Fruit fly (Drosophila melanogaster) whole organism, embryonic: ENCODE results near the gene CG10984.

Experiments used
- B-H2 ChIP-seq: fragments of 200-800 bp; sonication (Bioruptor generic); optimal IDR thresholded peaks from 2 replicates; lab custom pipeline; 2018; ENCODE audit warnings: missing biosample characterization, mild to moderate bottlenecking, missing genetic modification characterization
- CG11504 ChIP-seq: fragments of 200-800 bp; sonication (Bioruptor generic); optimal IDR thresholded peaks from 3 replicates; lab custom pipeline; 2019; ENCODE audit warnings: missing biosample characterization, mild to moderate bottlenecking, missing genetic modification characterization, moderate library complexity
- CG12391 ChIP-seq: fragments of 200-800 bp; sonication (Bioruptor generic); optimal IDR thresholded peaks from 3 replicates; lab custom pipeline; 2018; ENCODE audit warnings: missing biosample characterization, mild to moderate bottlenecking, missing genetic modification characterization, moderate library complexity
- CG13775 ChIP-seq: fragments of 200-800 bp; sonication (Bioruptor generic); optimal IDR thresholded peaks from 3 replicates; lab custom pipeline; 2017; ENCODE audit warnings: missing biosample characterization, mild to moderate bottlenecking, missing genetic modification characterization
- CG14710 ChIP-seq: fragments of 200-800 bp; sonication (Bioruptor generic); optimal IDR thresholded peaks from 3 replicates; lab custom pipeline; 2019; ENCODE audit warnings: missing biosample characterization, mild to moderate bottlenecking, missing genetic modification characterization, moderate library complexity
- CG14860 ChIP-seq: fragments of 200-800 bp; sonication (Bioruptor generic); IDR thresholded peaks from 3 replicates; pipeline ENCODE4 v1.3.6; 2022; ENCODE audit warnings: missing biosample characterization, missing genetic modification characterization; ENCODE audit not compliant: partially characterized antibody
- CG14965 ChIP-seq: fragments of 200-800 bp; sonication (Bioruptor generic); optimal IDR thresholded peaks from 2 replicates; lab custom pipeline; 2016; ENCODE audit warnings: missing biosample characterization, missing genetic modification characterization, borderline replicate concordance
- CG1603 ChIP-seq: fragments of 200-800 bp; sonication (Bioruptor generic); optimal IDR thresholded peaks from 2 replicates; lab custom pipeline; 2019; ENCODE audit warnings: missing biosample characterization, mild to moderate bottlenecking, missing genetic modification characterization, moderate library complexity
- CG16813 ChIP-seq: fragments of 200-800 bp; sonication (Bioruptor generic); IDR thresholded peaks from 3 replicates; pipeline ENCODE4 v1.3.6; 2022; ENCODE audit warnings: missing biosample characterization, missing genetic modification characterization; ENCODE audit not compliant: partially characterized antibody
- CG18262 ChIP-seq: fragments of 200-800 bp; optimal IDR thresholded peaks from 3 replicates; lab custom pipeline; 2019; ENCODE audit warnings: missing biosample characterization, mild to moderate bottlenecking, missing genetic modification characterization, moderate library complexity
- CG2120 ChIP-seq: fragments of 200-800 bp; sonication (Bioruptor generic); optimal IDR thresholded peaks from 3 replicates; lab custom pipeline; 2016; ENCODE audit warnings: missing biosample characterization, missing genetic modification characterization
- CG34422 ChIP-seq: fragments of 200-800 bp; sonication (Bioruptor generic); IDR thresholded peaks from 3 replicates; pipeline ENCODE4 v1.3.6; 2022; ENCODE audit warnings: missing biosample characterization, missing genetic modification characterization
- CG3726 ChIP-seq: fragments of 200-800 bp; sonication (Bioruptor generic); IDR thresholded peaks from 3 replicates; pipeline ENCODE4, ENCODE4 v1.3.6; 2022; ENCODE audit warnings: missing biosample characterization, missing genetic modification characterization
- CG6854 ChIP-seq: fragments of 200-800 bp; sonication (Bioruptor generic); optimal IDR thresholded peaks from 3 replicates; lab custom pipeline; 2017; ENCODE audit warnings: missing biosample characterization, mild to moderate bottlenecking, missing genetic modification characterization
- CG7963 ChIP-seq: fragments of 200-800 bp; sonication (Bioruptor generic); IDR thresholded peaks from 3 replicates; pipeline ENCODE4 v1.3.6; 2022; ENCODE audit warnings: missing biosample characterization, missing genetic modification characterization; ENCODE audit not compliant: partially characterized antibody
- CG7987 ChIP-seq: fragments of 200-800 bp; sonication (Bioruptor generic); optimal IDR thresholded peaks from 2 replicates; lab custom pipeline; 2018; ENCODE audit warnings: missing biosample characterization, mild to moderate bottlenecking, missing genetic modification characterization, moderate library complexity
- CG9932 ChIP-seq: fragments of 200-800 bp; sonication (Bioruptor generic); IDR thresholded peaks from 2 replicates; pipeline ENCODE4 v1.3.6; 2022; ENCODE audit warnings: missing biosample characterization, missing genetic modification characterization
- CHES-1-like ChIP-seq: fragments of 200-800 bp; sonication (Bioruptor generic); optimal IDR thresholded peaks from 2 replicates; lab custom pipeline; 2016; ENCODE audit warnings: missing biosample characterization, missing genetic modification characterization
- Chrac-16 ChIP-seq: fragments of 200-800 bp; sonication (Bioruptor generic); optimal IDR thresholded peaks from 3 replicates; lab custom pipeline; 2016; ENCODE audit warnings: missing biosample characterization, missing genetic modification characterization
- CrebB ChIP-seq: fragments of 200-800 bp; sonication (Bioruptor generic); optimal IDR thresholded peaks from 3 replicates; lab custom pipeline; 2018; ENCODE audit warnings: missing biosample characterization, mild to moderate bottlenecking, missing genetic modification characterization
- Doc2 ChIP-seq: fragments of 200-800 bp; sonication (Bioruptor generic); IDR thresholded peaks from 2 replicates; pipeline ENCODE4 v1.3.6; 2022; ENCODE audit warnings: missing biosample characterization, missing genetic modification characterization
- Fer1 ChIP-seq: fragments of 200-800 bp; sonication (Bioruptor generic); optimal IDR thresholded peaks from 2 replicates; lab custom pipeline; 2017; ENCODE audit warnings: missing biosample characterization, mild to moderate bottlenecking, missing genetic modification characterization
- Fer2 ChIP-seq: fragments of 200-800 bp; sonication (Bioruptor generic); optimal IDR thresholded peaks from 2 replicates; lab custom pipeline; 2018; ENCODE audit warnings: missing biosample characterization, mild to moderate bottlenecking, missing genetic modification characterization, moderate library complexity
- H15 ChIP-seq: fragments of 200-800 bp; sonication (Bioruptor generic); IDR thresholded peaks from 3 replicates; pipeline ENCODE4 v1.3.6; 2022; ENCODE audit warnings: missing biosample characterization, missing genetic modification characterization
- HLH4C ChIP-seq: fragments of 200-800 bp; sonication (Bioruptor generic); IDR thresholded peaks from 3 replicates; pipeline ENCODE4 v1.3.6; 2022; ENCODE audit warnings: missing biosample characterization, missing genetic modification characterization; ENCODE audit not compliant: partially characterized antibody
- Hand ChIP-seq: fragments of 200-800 bp; sonication (Bioruptor generic); optimal IDR thresholded peaks from 2 replicates; lab custom pipeline; 2017; ENCODE audit warnings: mild to moderate bottlenecking, missing biosample characterization, missing genetic modification reagents, missing genetic modification characterization
- Hr3 ChIP-seq: fragments of 200-800 bp; sonication (Bioruptor generic); optimal IDR thresholded peaks from 3 replicates; lab custom pipeline; 2016; ENCODE audit warnings: missing biosample characterization, missing genetic modification characterization
- Mes4 ChIP-seq: fragments of 200-800 bp; sonication (Bioruptor generic); optimal IDR thresholded peaks from 2 replicates; lab custom pipeline; 2016; ENCODE audit warnings: missing biosample characterization, missing genetic modification characterization
- Mrtf ChIP-seq: fragments of 200-800 bp; sonication (Bioruptor generic); IDR thresholded peaks from 3 replicates; pipeline ENCODE4 v1.3.6; 2022; ENCODE audit warnings: missing biosample characterization, missing genetic modification characterization
- Rx ChIP-seq: fragments of 200-800 bp; sonication (Bioruptor generic); IDR thresholded peaks from 2 replicates; pipeline ENCODE4 v1.3.6; 2022; ENCODE audit warnings: missing biosample characterization, missing genetic modification characterization
- Sox100B ChIP-seq: fragments of 200-800 bp; sonication (Bioruptor generic); optimal IDR thresholded peaks from 3 replicates; lab custom pipeline; 2018; ENCODE audit warnings: missing biosample characterization, mild to moderate bottlenecking, missing genetic modification characterization
- TFAM ChIP-seq: fragments of 200-800 bp; sonication (Bioruptor generic); optimal IDR thresholded peaks from 2 replicates; lab custom pipeline; 2017; ENCODE audit warnings: missing biosample characterization, missing genetic modification characterization, inconsistent platforms
- Xbp1 ChIP-seq: fragments of 200-800 bp; sonication (Bioruptor generic); optimal IDR thresholded peaks from 3 replicates; lab custom pipeline; 2016; ENCODE audit warnings: missing biosample characterization, mild to moderate bottlenecking, missing genetic modification characterization
- Xrp1 ChIP-seq: fragments of 200-800 bp; sonication (Bioruptor generic); IDR thresholded peaks from 2 replicates; pipeline ENCODE4 v1.3.6; 2022; ENCODE audit warnings: missing biosample characterization, missing genetic modification characterization
- YL-1 ChIP-seq: fragments of 200-800 bp; sonication (Bioruptor generic); optimal IDR thresholded peaks from 3 replicates; lab custom pipeline; 2017; ENCODE audit warnings: missing biosample characterization, mild to moderate bottlenecking, missing genetic modification characterization
- ac ChIP-seq: fragments of 200-800 bp; sonication (Bioruptor generic); optimal IDR thresholded peaks from 3 replicates; lab custom pipeline; 2017; ENCODE audit warnings: missing biosample characterization, mild to moderate bottlenecking, missing genetic modification characterization
- ash1 ChIP-seq: fragments of 200-800 bp; sonication (Bioruptor generic); optimal IDR thresholded peaks from 2 replicates; lab custom pipeline; 2018; ENCODE audit warnings: missing biosample characterization, mild to moderate bottlenecking, missing genetic modification characterization
- bbx ChIP-seq: fragments of 200-800 bp; sonication (Bioruptor generic); IDR thresholded peaks from 2 replicates; pipeline ENCODE4 v1.3.6; 2022; ENCODE audit warnings: missing biosample characterization, missing genetic modification characterization; ENCODE audit not compliant: partially characterized antibody
- bcd ChIP-seq: fragments of 200-800 bp; sonication (Bioruptor generic); optimal IDR thresholded peaks from 2 replicates; lab custom pipeline; 2017; ENCODE audit warnings: missing biosample characterization, mild to moderate bottlenecking, missing genetic modification characterization
- cas ChIP-seq: fragments of 200-800 bp; sonication (Bioruptor generic); IDR thresholded peaks from 2 replicates; pipeline ENCODE4 v1.3.6; 2022; ENCODE audit warnings: missing biosample characterization, missing genetic modification characterization
- fd96Cb ChIP-seq: fragments of 200-800 bp; sonication (Bioruptor generic); optimal IDR thresholded peaks from 2 replicates; lab custom pipeline; 2018; ENCODE audit warnings: missing biosample characterization, mild to moderate bottlenecking, missing genetic modification characterization, moderate library complexity
- grn ChIP-seq: fragments of 200-800 bp; sonication (Bioruptor generic); optimal IDR thresholded peaks from 3 replicates; lab custom pipeline; 2017; ENCODE audit warnings: missing biosample characterization, missing genetic modification characterization
- gsb ChIP-seq: fragments of 200-800 bp; sonication (Bioruptor generic); IDR thresholded peaks from 2 replicates; pipeline ENCODE4 v1.3.6; 2022; ENCODE audit warnings: missing biosample characterization, missing genetic modification characterization
- ken ChIP-seq: fragments of 200-800 bp; sonication (Bioruptor generic); IDR thresholded peaks from 3 replicates; pipeline ENCODE4 v1.3.6; 2022; ENCODE audit warnings: missing biosample characterization, missing genetic modification characterization
- knrl ChIP-seq: fragments of 200-800 bp; sonication (Bioruptor generic); IDR thresholded peaks from 3 replicates; pipeline ENCODE4 v1.3.6; 2022; ENCODE audit warnings: missing biosample characterization, missing genetic modification characterization; ENCODE audit not compliant: partially characterized antibody
- maf-S ChIP-seq: fragments of 200-800 bp; sonication (Bioruptor generic); optimal IDR thresholded peaks from 2 replicates; lab custom pipeline; 2016; ENCODE audit warnings: missing biosample characterization, missing genetic modification characterization
- mld ChIP-seq: fragments of 200-800 bp; sonication (Bioruptor generic); IDR thresholded peaks from 3 replicates; pipeline ENCODE4 v1.3.6; 2022; ENCODE audit warnings: missing biosample characterization, missing genetic modification characterization; ENCODE audit not compliant: partially characterized antibody
- phol ChIP-seq: fragments of 200-800 bp; sonication (Bioruptor generic); optimal IDR thresholded peaks from 3 replicates; lab custom pipeline; 2018; ENCODE audit warnings: missing biosample characterization, mild to moderate bottlenecking, missing genetic modification characterization, moderate library complexity
- row ChIP-seq: fragments of 200-800 bp; sonication (Bioruptor generic); IDR thresholded peaks from 3 replicates; pipeline ENCODE4 v1.3.6; 2022; ENCODE audit warnings: missing biosample characterization, missing genetic modification characterization
- sens ChIP-seq: fragments of 200-800 bp; sonication (Bioruptor generic); peaks from one replicate; lab custom pipeline; 2016; ENCODE audit warnings: missing biosample characterization, missing genetic modification characterization
- trem ChIP-seq: fragments of 200-800 bp; optimal IDR thresholded peaks from 3 replicates; lab custom pipeline; 2019; ENCODE audit warnings: missing biosample characterization, mild to moderate bottlenecking, missing genetic modification characterization, moderate library complexity

CG10984 gene

DNA sequence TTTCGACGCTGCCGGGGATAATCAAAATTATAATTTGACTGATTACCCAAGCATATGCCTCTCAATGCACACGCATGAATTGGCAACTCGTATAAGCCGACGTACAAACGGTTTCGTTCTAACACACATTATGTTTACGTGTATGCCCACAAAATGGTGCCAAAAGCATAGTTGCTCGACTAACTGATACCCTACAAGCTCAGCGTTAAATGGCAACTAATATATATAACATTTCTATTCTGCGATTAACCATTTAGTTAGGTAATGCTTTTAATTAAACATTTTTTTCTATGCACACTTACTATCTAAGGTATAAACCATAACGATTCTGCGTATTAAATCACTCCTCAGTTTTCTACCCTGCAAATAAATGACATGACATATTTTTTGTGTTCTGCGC is 29.2 kb upstream of the CG10984 start (continued):
- TF ChIP-seq row (GFP tag; lab: Robert Waterston, UW) (peak; percentile 56; the same call in 2 of the 3 replicates), CG16813 (GFP tag; lab: Robert Waterston, UW) (peak; percentile 56; the same call in 2 of the 3 replicates), CG9932 (GFP tag; lab: Robert Waterston, UW) (no peak), phol (tag; lab: Kevin White, UChicago) (no peak), CrebB (tag; lab: Kevin White, UChicago) (no peak), TFAM (no peak), CG14710 (tag; lab: Kevin White, UChicago) (no peak), Chrac-16 (GFP tag; lab: Kevin White, UChicago) (no peak), Mrtf (GFP tag; lab: Robert Waterston, UW) (no peak), trem (no peak), Sox100B (no peak), CHES-1-like (no peak), Mes4 (GFP tag; lab: Kevin White, UChicago) (no peak), knrl (GFP tag; lab: Robert Waterston, UW) (no peak), CG11504 (tag; lab: Kevin White, UChicago) (no peak), Fer1 (GFP tag; lab: Kevin White, UChicago) (no peak), bbx (GFP tag; lab: Robert Waterston, UW) (no peak), HLH4C (GFP tag; lab: Robert Waterston, UW) (peak; percentile 69), CG14860 (GFP tag; lab: Robert Waterston, UW) (peak; percentile 64), ash1 (GFP tag; lab: Kevin White, UChicago) (no peak), CG34422 (no peak), CG7987 (GFP tag; lab: Kevin White, UChicago) (no peak), CG18262 (peak; percentile 29), Xbp1 (no peak), CG12391 (tag; lab: Kevin White, UChicago) (no peak), Hand (no peak), gsb (GFP tag; lab: Robert Waterston, UW) (no peak), CG14965 (GFP tag; lab: Kevin White, UChicago) (no peak), Doc2 (GFP tag; lab: Robert Waterston, UW) (no peak), grn (GFP tag; lab: Kevin White, UChicago) (no peak), CG3726 (no peak), CG6854 (GFP tag; lab: Kevin White, UChicago) (no peak), Rx (GFP tag; lab: Robert Waterston, UW) (no peak), maf-S (GFP tag; lab: Kevin White, UChicago) (no peak), CG7963 (GFP tag; lab: Robert Waterston, UW) (peak; percentile 62; the same call in 2 of the 3 replicates), H15 (GFP tag; lab: Robert Waterston, UW) (no peak), cas (GFP tag; lab: Robert Waterston, UW) (no peak), ken (GFP tag; lab: Robert Waterston, UW) (no peak), CG2120 (no peak), YL-1 (GFP tag; lab: Kevin White, UChicago) (no peak), CG1603 (tag; lab: Kevin White, UChicago) (peak; percentile 35), Fer2 (tag; lab: Kevin White, UChicago) (no peak), sens (GFP tag; lab: Kevin White, UChicago) (peak; percentile 33), fd96Cb (tag; lab: Kevin White, UChicago) (no peak), B-H2 (no peak), Hr3 (no peak), mld (0 out of 3 replicates have a peak, but pooled peaks have one; percentile 62), bcd (GFP tag; lab: Kevin White, UChicago) (no peak), Xrp1 (GFP tag; lab: Robert Waterston, UW) (peak; percentile 6; the same call in 1 of the 2 replicates), CG13775 (GFP tag; lab: Kevin White, UChicago) (no peak), ac (GFP tag; lab: Kevin White, UChicago) (no peak)
